Worm (Caenorhabditis elegans): ENCODE measurements around the gene M03B6.4.

M03B6.4 gene

DNA sequence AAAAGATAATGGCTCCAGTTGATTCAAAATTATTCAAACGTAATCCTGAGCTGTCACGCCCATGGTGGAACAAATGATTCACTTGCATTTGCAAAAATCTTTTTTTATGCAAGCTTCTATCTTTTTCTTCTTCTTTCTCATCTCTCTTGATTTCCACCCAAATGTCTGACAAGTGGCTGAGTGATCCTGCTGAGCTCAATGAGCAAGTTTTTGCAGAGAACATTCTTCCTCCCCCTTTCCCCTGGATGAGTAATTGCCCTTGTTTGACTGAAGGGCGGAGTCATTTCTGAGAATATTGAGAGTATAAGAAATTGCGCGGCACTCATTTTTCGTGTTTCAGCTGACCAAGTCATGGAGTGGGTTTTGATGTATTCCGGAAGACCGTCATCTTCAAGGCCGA lies 17.4 kb upstream of the M03B6.4 start, which contains the start of gene M03B6.1:
TSS of gene M03B6.1 (plus strand) at position 334 of the 400 bp plus-strand sequence.
- no peak for TF ChIP-seq ZK185.1 (tag; optimal IDR thresholded peaks at IDR 0.05; ENCODE audit: poor library complexity, severe bottlenecking)

DNA sequence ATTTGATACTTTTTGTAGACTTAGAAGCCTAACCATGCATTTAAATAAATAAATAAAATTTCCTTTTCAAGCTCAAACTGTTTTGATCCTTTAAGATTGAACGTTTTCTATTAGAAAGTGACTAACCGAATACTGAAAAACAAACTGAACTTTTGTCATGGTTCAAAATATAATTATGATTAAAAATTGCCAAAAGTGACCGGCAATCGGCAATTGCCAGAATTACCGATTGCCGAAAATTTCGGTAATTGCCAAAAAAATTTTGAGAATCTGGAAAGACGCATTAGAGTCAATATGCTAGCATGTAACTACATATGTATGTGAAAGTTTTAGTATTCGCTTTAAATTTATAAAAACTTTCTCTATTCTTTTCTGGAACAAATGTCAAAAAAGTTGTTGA lies 15.0 kb upstream of the M03B6.4 start, which contains the start of gene M03B6.5:
TSS of gene M03B6.5 (plus strand) at position 301 of the 400 bp plus-strand sequence.
- TF ChIP-seq pha-4 (tag; optimal IDR thresholded peaks at IDR 0.05), result no peak
- TF ChIP-seq hlh-12 (tag; optimal IDR thresholded peaks at IDR 0.05), result no peak
- no peak for TF ChIP-seq B0019.2 (GFP tag; conservative IDR thresholded peaks at IDR 0.05)
- TF ChIP-seq hmg-20 (GFP tag; IDR thresholded peaks at IDR 0.05), result no peak
- no peak for TF ChIP-seq cebp-1 (GFP tag; IDR thresholded peaks at IDR 0.05)
- TF ChIP-seq cebp-1 (tag; optimal IDR thresholded peaks at IDR 0.05), result no peak
- no peak for TF ChIP-seq mel-28 (tag; optimal IDR thresholded peaks at IDR 0.05; ENCODE audit: borderline replicate concordance)
- TF ChIP-seq Y53F4B.3 (GFP tag; IDR thresholded peaks at IDR 0.05), result no peak
- no peak for TF ChIP-seq somi-1 (GFP tag; optimal IDR thresholded peaks at IDR 0.05)
- TF ChIP-seq aptf-2 (GFP tag; conservative IDR thresholded peaks at IDR 0.05), result no peak
- TF ChIP-seq ceh-91 (GFP tag; IDR thresholded peaks at IDR 0.05), result no peak
- TF ChIP-seq F10E7.11 (tag; optimal IDR thresholded peaks at IDR 0.05), result no peak
- TF ChIP-seq let-607 (tag; optimal IDR thresholded peaks at IDR 0.05), result no peak
- no peak for TF ChIP-seq lin-40 (tag; optimal IDR thresholded peaks at IDR 0.05)
- TF ChIP-seq snpc-3.4 (tag; optimal IDR thresholded peaks at IDR 0.05), result no peak
- TF ChIP-seq tbp1 (GFP tag; optimal IDR thresholded peaks at IDR 0.05), result no peak
- TF ChIP-seq F37B4.10 (GFP tag; IDR thresholded peaks at IDR 0.05), result no peak

DNA sequence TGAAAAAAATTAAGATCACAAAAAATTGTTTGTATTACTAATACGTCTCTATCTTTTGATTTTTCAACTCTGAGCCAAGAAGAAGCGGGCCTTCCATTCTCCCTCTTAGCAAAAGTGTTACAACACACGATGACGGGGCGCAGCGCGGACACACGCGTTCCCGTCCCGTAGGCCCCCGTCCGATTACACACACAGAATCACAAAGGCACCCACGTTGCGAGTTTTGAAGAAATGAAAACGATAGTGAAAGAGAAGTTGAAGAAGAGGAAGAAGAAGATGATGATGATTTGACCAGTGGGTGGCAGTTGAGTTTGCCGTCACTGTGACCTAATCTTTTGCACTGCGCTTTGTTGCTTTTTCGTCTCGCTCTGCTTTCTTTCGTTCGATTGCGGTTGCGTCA lies 12.6 kb upstream of the M03B6.4 start:
- TF ChIP-seq unc-62 (GFP tag; optimal IDR thresholded peaks at IDR 0.05) (no peak), hlh-12 (tag; optimal IDR thresholded peaks at IDR 0.05) (no peak), ceh-91 (GFP tag; IDR thresholded peaks at IDR 0.05) (no peak), nhr-90 (tag; optimal IDR thresholded peaks at IDR 0.05) (no peak), hsf-1 (GFP tag; IDR thresholded peaks at IDR 0.05) (no peak), C06A6.2 (GFP tag; conservative IDR thresholded peaks at IDR 0.05) (no peak), B0336.3 (GFP tag; IDR thresholded peaks at IDR 0.05) (no peak), chd-7 (tag; optimal IDR thresholded peaks at IDR 0.05) (no peak), madf-8 (GFP tag; conservative IDR thresholded peaks at IDR 0.05) (no peak), mel-28 (tag; optimal IDR thresholded peaks at IDR 0.05; ENCODE audit: borderline replicate concordance) (no peak)

DNA sequence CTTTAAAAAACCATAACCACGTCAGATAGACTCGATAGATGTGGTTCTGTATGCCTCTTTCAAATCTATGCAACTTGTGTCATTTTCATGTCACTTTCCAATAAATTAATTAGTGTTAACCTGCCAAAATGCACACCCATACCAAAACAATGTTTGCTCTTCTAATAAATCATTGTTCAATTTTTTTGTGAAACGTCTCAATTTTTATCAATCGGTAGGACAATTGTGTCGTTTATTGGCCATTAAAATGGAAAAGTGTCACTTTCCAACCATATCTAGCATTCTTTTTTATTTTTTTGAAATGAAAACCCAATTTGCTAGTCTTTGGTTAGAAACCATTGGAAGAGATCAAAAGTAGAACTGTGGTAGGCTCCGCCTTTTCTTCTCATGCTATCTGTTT lies 8.3 kb upstream of the M03B6.4 start:
- TF ChIP-seq nhr-80 (tag; optimal IDR thresholded peaks at IDR 0.05), result peak; percentile 65
- TF ChIP-seq ceh-27 (GFP tag; optimal IDR thresholded peaks at IDR 0.05), result no peak

ce11 chrX:13851590-13851989 lies 7.1 kb upstream of the M03B6.4 start:
- TF ChIP-seq madf-6 (GFP tag; IDR thresholded peaks at IDR 0.05), result no peak
- no peak for TF ChIP-seq ceh-91 (GFP tag; IDR thresholded peaks at IDR 0.05)
- no peak for TF ChIP-seq K12H6.12 (tag; optimal IDR thresholded peaks at IDR 0.05)
- TF ChIP-seq Y53G8AR.9 (GFP tag; conservative IDR thresholded peaks at IDR 0.05), result no peak
- no peak for TF ChIP-seq fkh-3 (tag; optimal IDR thresholded peaks at IDR 0.05)
- TF ChIP-seq repo-1 (tag; optimal IDR thresholded peaks at IDR 0.05), result no peak
- TF ChIP-seq F57A8.1 (GFP tag; optimal IDR thresholded peaks at IDR 0.05), result no peak
- TF ChIP-seq nhr-27 (tag; optimal IDR thresholded peaks at IDR 0.05), result no peak
- TF ChIP-seq aptf-3 (GFP tag; IDR thresholded peaks at IDR 0.05), result no peak
- TF ChIP-seq somi-1 (GFP tag; optimal IDR thresholded peaks at IDR 0.05), result no peak
- no peak for TF ChIP-seq C06A6.2 (GFP tag; conservative IDR thresholded peaks at IDR 0.05)
- no peak for TF ChIP-seq xnd-1 (tag; optimal IDR thresholded peaks at IDR 0.05)
- no peak for TF ChIP-seq ztf-18 (tag; optimal IDR thresholded peaks at IDR 0.05)
- TF ChIP-seq F55B11.4 (tag; optimal IDR thresholded peaks at IDR 0.05; ENCODE audit: borderline replicate concordance, insufficient read depth), result no peak
- TF ChIP-seq nhr-120 (GFP tag; IDR thresholded peaks at IDR 0.05), result no peak
- no peak for TF ChIP-seq unc-130 (GFP tag; optimal IDR thresholded peaks at IDR 0.05)
- no peak for TF ChIP-seq hlh-26 (GFP tag; conservative IDR thresholded peaks at IDR 0.05)
- no peak for TF ChIP-seq rcor-1 (GFP tag; IDR thresholded peaks at IDR 0.05)

All from whole organism, young adult.